Fruit fly (Drosophila melanogaster): Measurements from ENCODE around the gene dpr6.
A peak's percentile ranks its signal among the peaks of the same experiment; 100 is the strongest.

The dpr6 gene

dm6 chr3L:10092278-10092903, 117.9 kb downstream of the dpr6 start, which contains the start of gene CG32053 (continued):
- TF ChIP-seq bcd (GFP tag; optimal IDR thresholded peaks at IDR 0.05) (no peak), kni (GFP tag; optimal IDR thresholded peaks at IDR 0.05) (no peak), E2f2 (GFP tag; IDR thresholded peaks at IDR 0.05) (no peak), CG13624 (GFP tag; optimal IDR thresholded peaks at IDR 0.05) (no peak), Adf1 (GFP tag; IDR thresholded peaks at IDR 0.05) (no peak), CG14014 (GFP tag; IDR thresholded peaks at IDR 0.05) (no peak), gem (tag; optimal IDR thresholded peaks at IDR 0.05) (no peak), CG2120 (GFP tag; optimal IDR thresholded peaks at IDR 0.05) (no peak), CG31365 (tag; optimal IDR thresholded peaks at IDR 0.05) (no peak), sim (GFP tag; IDR thresholded peaks at IDR 0.05) (no peak), croc (GFP tag; conservative IDR thresholded peaks at IDR 0.05) (no peak), hkb (optimal IDR thresholded peaks at IDR 0.05) (no peak), hkb (GFP tag; IDR thresholded peaks at IDR 0.05) (no peak), p53 (GFP tag; optimal IDR thresholded peaks at IDR 0.05) (no peak), Fer1 (GFP tag; optimal IDR thresholded peaks at IDR 0.05) (peak; percentile 16), zen (tag; optimal IDR thresholded peaks at IDR 0.05) (no peak), GATAe (GFP tag; conservative IDR thresholded peaks at IDR 0.05) (peak; percentile 78), CG6175 (GFP tag; IDR thresholded peaks at IDR 0.05) (no peak), CG3726 (GFP tag; IDR thresholded peaks at IDR 0.05) (no peak), CG10543 (GFP tag; optimal IDR thresholded peaks at IDR 0.05) (peak; percentile 33), CG4707 (GFP tag; optimal IDR thresholded peaks at IDR 0.05) (no peak), disco-r (GFP tag; optimal IDR thresholded peaks at IDR 0.05) (no peak), CG7745 (tag; optimal IDR thresholded peaks at IDR 0.05) (no peak), NfI (GFP tag; optimal IDR thresholded peaks at IDR 0.05) (no peak), D19A (tag; optimal IDR thresholded peaks at IDR 0.05) (no peak), sug (tag; optimal IDR thresholded peaks at IDR 0.05) (peak; percentile 54), CG15696 (tag; optimal IDR thresholded peaks at IDR 0.05) (no peak), CG12219 (GFP tag; optimal IDR thresholded peaks at IDR 0.05) (no peak), so (GFP tag; IDR thresholded peaks at IDR 0.05) (no peak), CG16813 (GFP tag; IDR thresholded peaks at IDR 0.05; ENCODE audit: partially characterized antibody) (no peak), Lpt (GFP tag; optimal IDR thresholded peaks at IDR 0.05) (no peak), CG34376 (GFP tag; optimal IDR thresholded peaks at IDR 0.05) (peak; percentile 74), CG31224 (GFP tag; IDR thresholded peaks at IDR 0.05) (no peak), CG8290 (GFP tag; optimal IDR thresholded peaks at IDR 0.05) (no peak), CG8290 (tag; optimal IDR thresholded peaks at IDR 0.05) (no peak), CG3281 (GFP tag; optimal IDR thresholded peaks at IDR 0.05) (no peak), fd102C (GFP tag; optimal IDR thresholded peaks at IDR 0.05) (no peak), CG15514 (GFP tag; optimal IDR thresholded peaks at IDR 0.05) (no peak), CG12659 (GFP tag; optimal IDR thresholded peaks at IDR 0.05) (no peak), CG6683 (GFP tag; optimal IDR thresholded peaks at IDR 0.05) (no peak), Hr78 (GFP tag; optimal IDR thresholded peaks at IDR 0.05) (no peak), Sin3A (optimal IDR thresholded peaks at IDR 0.05) (no peak), Dad (GFP tag; optimal IDR thresholded peaks at IDR 0.05) (no peak), CG4730 (GFP tag; IDR thresholded peaks at IDR 0.05) (no peak), Asciz (GFP tag; optimal IDR thresholded peaks at IDR 0.05) (no peak), CG10321 (GFP tag; IDR thresholded peaks at IDR 0.05) (no peak), Aef1 (GFP tag; IDR thresholded peaks at IDR 0.05) (no peak), CG11723 (GFP tag; optimal IDR thresholded peaks at IDR 0.05) (no peak), HmgZ (tag; optimal IDR thresholded peaks at IDR 0.05) (no peak), CG8765 (GFP tag; IDR thresholded peaks at IDR 0.05) (no peak), CG9876 (GFP tag; optimal IDR thresholded peaks at IDR 0.05) (no peak), btn (GFP tag; optimal IDR thresholded peaks at IDR 0.05) (no peak)
